Worm (Caenorhabditis elegans): ENCODE results near the gene flap-1.

DNA sequence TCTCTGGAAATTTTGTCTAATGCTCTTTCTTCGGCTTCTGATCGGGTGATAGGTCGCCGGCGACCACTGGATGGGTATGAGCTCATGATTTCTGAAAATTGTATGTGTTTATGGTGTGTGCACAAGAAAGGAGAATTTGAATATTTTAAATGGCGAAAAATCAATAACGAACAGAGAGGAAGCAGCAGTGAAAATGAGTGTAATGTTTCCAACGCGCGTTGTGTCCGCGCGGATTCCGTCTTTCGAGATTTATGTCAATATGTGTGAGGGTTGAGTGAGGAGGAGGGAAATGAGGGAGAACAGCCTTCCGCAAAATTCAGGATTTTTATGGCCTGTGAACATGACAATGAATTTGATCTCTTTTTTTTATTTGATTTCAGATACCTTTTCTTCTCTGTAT lies at the start of gene flap-1:
- TF ChIP-seq tbx-7 (tag; optimal IDR thresholded peaks at IDR 0.05) = no peak
- TF ChIP-seq nhr-11 (tag; optimal IDR thresholded peaks at IDR 0.05) = no peak
- TF ChIP-seq tbx-2 (tag; optimal IDR thresholded peaks at IDR 0.05) = no peak
- no peak for TF ChIP-seq fkh-6 (tag; optimal IDR thresholded peaks at IDR 0.05)

All from whole organism, late embryonic.